Worm (Caenorhabditis elegans): ENCODE measurements around the gene sod-1.

DNA sequence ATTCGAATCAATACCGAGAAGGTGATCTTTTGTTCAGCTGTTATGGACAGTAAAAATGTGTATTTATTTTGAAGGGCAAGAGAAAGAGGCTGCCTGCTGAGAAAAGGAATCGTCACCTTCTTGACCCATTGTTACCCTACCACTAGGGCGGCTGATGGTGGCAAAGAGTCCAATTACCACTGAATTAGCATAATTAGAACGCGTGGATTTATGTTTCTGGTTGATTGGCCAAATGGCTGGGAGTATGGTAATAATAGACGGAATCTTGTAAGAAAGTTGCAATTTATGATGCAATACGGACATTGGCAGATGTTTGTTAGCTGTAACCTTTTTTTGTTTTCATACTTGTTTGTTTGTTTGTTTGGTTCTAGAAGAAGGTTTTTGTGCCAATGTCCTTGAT lies 33.8 kb downstream of the sod-1 start:
- TF ChIP-seq ceh-2 (tag; optimal IDR thresholded peaks at IDR 0.05): no peak
- TF ChIP-seq pha-4 (tag; optimal IDR thresholded peaks at IDR 0.05): no peak
- no peak for TF ChIP-seq dmd-4 (tag; optimal IDR thresholded peaks at IDR 0.05; ENCODE audit: borderline replicate concordance)
- no peak for TF ChIP-seq syd-9 (tag; optimal IDR thresholded peaks at IDR 0.05)
- no peak for TF ChIP-seq fkh-10 (GFP tag; optimal IDR thresholded peaks at IDR 0.05)
- TF ChIP-seq hlh-30 (tag; optimal IDR thresholded peaks at IDR 0.05; ENCODE audit: insufficient read depth): no peak
- no peak for TF ChIP-seq lin-11 (tag; optimal IDR thresholded peaks at IDR 0.05)
- no peak for TF ChIP-seq hlh-15 (tag; optimal IDR thresholded peaks at IDR 0.05)
- TF ChIP-seq npax-4 (tag; optimal IDR thresholded peaks at IDR 0.05): no peak

Data from whole organism, late embryonic.